Fruit fly (Drosophila melanogaster): ENCODE measurements around the gene yip7.

The yip7 gene

dm6 chr3L:6071454-6072189 is 36.6 kb downstream of the yip7 start, which contains the start of gene CG6602 (continued):
- no peak for TF ChIP-seq hkb (optimal IDR thresholded peaks at IDR 0.05)
- peak; percentile 51 for TF ChIP-seq hkb (GFP tag; IDR thresholded peaks at IDR 0.05)
- TF ChIP-seq CG4730 (GFP tag; IDR thresholded peaks at IDR 0.05) = peak; percentile 45
- peak; percentile 60 for TF ChIP-seq PHDP (tag; optimal IDR thresholded peaks at IDR 0.05)
- TF ChIP-seq CG30431 (GFP tag; optimal IDR thresholded peaks at IDR 0.05) = peak; percentile 67
- peak; percentile 39 for TF ChIP-seq CG1792 (GFP tag; optimal IDR thresholded peaks at IDR 0.05)
- peak; percentile 23 for TF ChIP-seq CG2202 (tag; optimal IDR thresholded peaks at IDR 0.05)
- TF ChIP-seq CG18619 (GFP tag; optimal IDR thresholded peaks at IDR 0.05) = peak; percentile 73
- TF ChIP-seq Hsf (GFP tag; optimal IDR thresholded peaks at IDR 0.05) = peak; percentile 60
- TF ChIP-seq Antp (GFP tag; optimal IDR thresholded peaks at IDR 0.05) = peak; percentile 10
- peak in 1 of 2 experiments; percentile 28 for TF ChIP-seq insv (GFP tag; optimal IDR thresholded peaks at IDR 0.05)
- peak; percentile 5 for TF ChIP-seq CG12744 (GFP tag; optimal IDR thresholded peaks at IDR 0.05)
- peak; percentile 66 for TF ChIP-seq ssp (GFP tag; IDR thresholded peaks at IDR 0.05)
- TF ChIP-seq wdn (GFP tag; IDR thresholded peaks at IDR 0.05) = peak; percentile 9; the same call in 1 of the 2 replicates
- TF ChIP-seq toy (GFP tag; IDR thresholded peaks at IDR 0.05) = peak; percentile 42; the same call in 1 of the 2 replicates
- TF ChIP-seq sima (GFP tag; optimal IDR thresholded peaks at IDR 0.05) = no peak
- TF ChIP-seq Hmr (GFP tag; optimal IDR thresholded peaks at IDR 0.05) = peak; percentile 82
- TF ChIP-seq CG5953 (GFP tag; IDR thresholded peaks at IDR 0.05) = no peak
- peak; percentile 29; the same call in 1 of the 2 replicates for TF ChIP-seq esg (GFP tag; conservative IDR thresholded peaks at IDR 0.05)
- no peak for TF ChIP-seq CG8944 (GFP tag; optimal IDR thresholded peaks at IDR 0.05)
- no peak for TF ChIP-seq dan (GFP tag; IDR thresholded peaks at IDR 0.05)
- peak; percentile 5; the same call in 1 of the 2 replicates for TF ChIP-seq ham (GFP tag; IDR thresholded peaks at IDR 0.05)
- TF ChIP-seq CG14014 (GFP tag; IDR thresholded peaks at IDR 0.05) = peak; percentile 67
- no peak for TF ChIP-seq Bdp1 (GFP tag; optimal IDR thresholded peaks at IDR 0.05)
- peak; percentile 59 for TF ChIP-seq CG31441 (GFP tag; IDR thresholded peaks at IDR 0.05)
- peak; percentile 30 for TF ChIP-seq Sry-δ (GFP tag; optimal IDR thresholded peaks at IDR 0.05)
- no peak for TF ChIP-seq Chrac-16 (GFP tag; optimal IDR thresholded peaks at IDR 0.05)
- TF ChIP-seq sug (tag; optimal IDR thresholded peaks at IDR 0.05) = peak; percentile 45
- TF ChIP-seq jumu (GFP tag; optimal IDR thresholded peaks at IDR 0.05) = no peak
- no peak for TF ChIP-seq CG17568 (GFP tag; optimal IDR thresholded peaks at IDR 0.05)
- peak; percentile 39 for TF ChIP-seq CG17829 (tag; optimal IDR thresholded peaks at IDR 0.05)
- peak; percentile 48 for TF ChIP-seq grau (tag; optimal IDR thresholded peaks at IDR 0.05)
- TF ChIP-seq lbe (GFP tag; optimal IDR thresholded peaks at IDR 0.05) = peak; percentile 38
- no peak for TF ChIP-seq prd (optimal IDR thresholded peaks at IDR 0.05)
- TF ChIP-seq prd (GFP tag; IDR thresholded peaks at IDR 0.05) = peak; percentile 42; the same call in 2 of the 3 replicates
- peak; percentile 14 for TF ChIP-seq org-1 (GFP tag; optimal IDR thresholded peaks at IDR 0.05)
- no peak for TF ChIP-seq CG15479 (GFP tag; optimal IDR thresholded peaks at IDR 0.05)
- TF ChIP-seq Hmx (GFP tag; optimal IDR thresholded peaks at IDR 0.05) = peak; percentile 22
- TF ChIP-seq Mes4 (GFP tag; optimal IDR thresholded peaks at IDR 0.05) = peak; percentile 17
- TF ChIP-seq oc (tag; optimal IDR thresholded peaks at IDR 0.05) = no peak
- TF ChIP-seq D (optimal IDR thresholded peaks at IDR 0.05) = no peak
- peak; percentile 67 for TF ChIP-seq D (GFP tag; optimal IDR thresholded peaks at IDR 0.05)
- TF ChIP-seq Opbp (GFP tag; IDR thresholded peaks at IDR 0.05; ENCODE audit: partially characterized antibody) = no peak
- no peak for TF ChIP-seq dimm (GFP tag; IDR thresholded peaks at IDR 0.05)
- no peak; the same call in 1 of the 3 replicates for TF ChIP-seq CG17361 (GFP tag; IDR thresholded peaks at IDR 0.05)
- TF ChIP-seq luna (GFP tag; optimal IDR thresholded peaks at IDR 0.05) = peak; percentile 74
- TF ChIP-seq CG7786 (GFP tag; optimal IDR thresholded peaks at IDR 0.05) = no peak
- TF ChIP-seq CG3995 (GFP tag; optimal IDR thresholded peaks at IDR 0.05) = peak; percentile 38
- TF ChIP-seq seq (GFP tag; IDR thresholded peaks at IDR 0.05) = no peak
- TF ChIP-seq CG8359 (GFP tag; optimal IDR thresholded peaks at IDR 0.05; ENCODE audit: borderline replicate concordance) = peak; percentile 51
- no peak for TF ChIP-seq tx (GFP tag; optimal IDR thresholded peaks at IDR 0.05)
